Worm (Caenorhabditis elegans): ENCODE measurements around the gene fbxc-18.
"Not testable (repeated sequence)": the region's sequence is repeated elsewhere in the genome, so short reads cannot be mapped to it uniquely, and the experiment has no call there.

The fbxc-18 gene

DNA sequence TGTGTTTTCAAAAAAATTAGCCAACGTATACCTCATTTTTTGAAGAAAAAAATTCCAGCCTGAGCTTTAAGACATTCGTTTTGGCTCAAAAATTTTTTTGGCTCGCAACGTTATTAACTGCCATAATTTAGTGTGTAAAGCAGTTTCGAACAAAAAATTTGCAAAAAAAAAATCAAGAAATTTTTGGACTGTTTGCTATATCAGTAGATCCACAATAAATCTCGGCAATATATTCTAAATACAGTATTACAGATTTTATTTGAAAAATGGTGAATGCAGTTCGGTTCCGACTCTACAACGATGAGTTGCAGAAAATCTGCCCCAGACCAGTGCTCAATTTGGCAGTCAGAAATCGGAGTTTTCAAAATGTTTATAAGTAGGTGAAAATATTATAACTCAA, 1.2 kb upstream of the fbxc-18 start, which contains the start of gene C32B5.6:
C32B5.6 (plus strand) TSS at position 301 of the 400 bp plus-strand sequence.
- TF ChIP-seq nhr-232 (tag; optimal IDR thresholded peaks at IDR 0.05); hlh-8 (tag; optimal IDR thresholded peaks at IDR 0.05); ceh-6 (GFP tag; optimal IDR thresholded peaks at IDR 0.05): not testable (repeated sequence)

DNA sequence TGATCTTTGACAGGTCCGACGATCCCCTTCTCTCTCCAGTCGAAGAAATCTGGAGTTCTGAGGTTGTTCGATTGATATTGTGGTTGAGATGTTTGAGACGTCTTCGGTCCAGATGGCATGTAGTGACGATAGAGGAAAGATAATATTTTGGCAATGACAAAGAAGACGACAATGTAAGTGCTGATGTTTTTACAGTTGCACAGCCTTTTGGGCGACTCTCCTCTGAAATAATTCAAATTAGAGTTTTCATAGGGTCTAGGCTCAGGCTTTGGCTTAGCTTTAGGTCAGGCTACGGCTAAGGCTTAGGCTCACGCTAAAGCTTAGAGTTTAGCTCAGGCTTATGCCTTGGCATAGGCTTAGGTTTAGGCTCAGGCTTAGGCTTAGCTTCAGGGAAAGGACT, 4.9 kb downstream of the fbxc-18 start, which contains the start of gene C32B5.13:
C32B5.13 (minus strand) TSS at position 101 of the 400 bp plus-strand sequence.
- no peak for TF ChIP-seq ceh-30 (tag; optimal IDR thresholded peaks at IDR 0.05)
- no peak for TF ChIP-seq hlh-30 (tag; optimal IDR thresholded peaks at IDR 0.05; ENCODE audit: insufficient read depth)
- no peak for TF ChIP-seq lim-6 (tag; optimal IDR thresholded peaks at IDR 0.05)
- no peak for TF ChIP-seq pros-1 (tag; optimal IDR thresholded peaks at IDR 0.05)
- TF ChIP-seq ceh-18 (tag; optimal IDR thresholded peaks at IDR 0.05), result no peak
- no peak for TF ChIP-seq zip-5 (tag; optimal IDR thresholded peaks at IDR 0.05)

- TF ChIP-seq ztf-16 (tag; optimal IDR thresholded peaks at IDR 0.05) (no peak), ceh-45 (GFP tag; IDR thresholded peaks at IDR 0.05) (no peak), syd-9 (tag; optimal IDR thresholded peaks at IDR 0.05) (no peak), K02D7.2 (tag; optimal IDR thresholded peaks at IDR 0.05) (no peak), nhr-11 (tag; optimal IDR thresholded peaks at IDR 0.05) (no peak), ceh-31 (tag; optimal IDR thresholded peaks at IDR 0.05) (no peak), fax-1 (tag; optimal IDR thresholded peaks at IDR 0.05) (no peak), fkh-6 (tag; optimal IDR thresholded peaks at IDR 0.05) (no peak), ceh-18 (tag; optimal IDR thresholded peaks at IDR 0.05) (no peak), dve-1 (tag; optimal IDR thresholded peaks at IDR 0.05) (no peak), hlh-6 (tag; optimal IDR thresholded peaks at IDR 0.05) (no peak), Y22D7AL.16 (tag; optimal IDR thresholded peaks at IDR 0.05) (no peak), fkh-10 (GFP tag; optimal IDR thresholded peaks at IDR 0.05) (no peak), zip-5 (tag; optimal IDR thresholded peaks at IDR 0.05) (no peak), pha-2 (tag; optimal IDR thresholded peaks at IDR 0.05) (no peak), dmd-4 (tag; optimal IDR thresholded peaks at IDR 0.05; ENCODE audit: borderline replicate concordance) (no peak), ceh-24 (tag; optimal IDR thresholded peaks at IDR 0.05) (no peak)
Measured at ce11 chrII:960218-960617, 6.6 kb downstream of the fbxc-18 start, which contains the start of the genes C32B5.18 and C32B5.7. Gene C32B5.18 (plus strand): TSS chrII:960518. Gene C32B5.7 (plus strand): TSS chrII:960528.

ce11 chrII:958618-959017, 8.2 kb downstream of the fbxc-18 start, which contains the start of gene sdz-4:
Gene sdz-4 (plus strand): TSS chrII:958918.
- TF ChIP-seq pha-2 (tag; optimal IDR thresholded peaks at IDR 0.05) (no peak), unc-42 (tag; optimal IDR thresholded peaks at IDR 0.05) (no peak), lin-11 (tag; optimal IDR thresholded peaks at IDR 0.05) (no peak), F13H6.1 (tag; optimal IDR thresholded peaks at IDR 0.05) (no peak), T23F11.4 (GFP tag; optimal IDR thresholded peaks at IDR 0.05) (no peak), ceh-31 (tag; optimal IDR thresholded peaks at IDR 0.05) (no peak), pax-1 (tag; optimal IDR thresholded peaks at IDR 0.05) (no peak), elt-2 (tag; optimal IDR thresholded peaks at IDR 0.05) (no peak), ceh-2 (tag; optimal IDR thresholded peaks at IDR 0.05) (no peak), pros-1 (tag; optimal IDR thresholded peaks at IDR 0.05) (no peak), sox-2 (GFP tag; IDR thresholded peaks at IDR 0.05) (no peak), ztf-16 (tag; optimal IDR thresholded peaks at IDR 0.05) (no peak)

DNA sequence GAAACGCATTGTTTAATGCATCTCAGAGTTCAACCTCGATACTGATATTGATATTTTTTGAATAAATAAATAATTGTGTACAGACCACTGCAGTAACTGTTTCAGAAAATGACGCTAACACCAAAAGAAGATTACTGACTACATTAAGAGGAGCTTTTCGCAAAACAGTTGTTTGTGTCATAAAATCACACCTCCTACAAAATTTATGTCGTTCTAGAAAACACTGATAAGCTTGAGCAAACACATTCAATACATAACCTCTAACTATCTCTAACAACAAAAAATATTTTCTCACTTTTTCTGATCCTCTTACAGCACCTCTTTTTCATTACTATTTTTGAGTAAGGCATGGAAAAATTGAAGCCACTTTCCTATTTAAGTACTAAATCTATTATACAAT, 12.2 kb downstream of the fbxc-18 start, which contains the start of gene fbxc-7:
fbxc-7 (plus strand) TSS at position 301 of the 400 bp plus-strand sequence.
- TF ChIP-seq fax-1, unc-86, odd-2 (tag; optimal IDR thresholded peaks at IDR 0.05): not testable (repeated sequence)
